Worm (Caenorhabditis elegans): ENCODE measurements around the gene sqv-8.

ce11 chrII:9597516-9598047, 49.2 kb upstream of the sqv-8 start, which contains the start of gene mrpl-53:
- TF ChIP-seq ref-1 (GFP tag; conservative IDR thresholded peaks at IDR 0.05) (no peak), tab-1 (GFP tag; IDR thresholded peaks at IDR 0.05) (no peak), flt-1 (GFP tag; IDR thresholded peaks at IDR 0.05) (no peak), cog-1 (tag; optimal IDR thresholded peaks at IDR 0.05) (no peak), ztf-23 (GFP tag; IDR thresholded peaks at IDR 0.05) (no peak)
